Worm (Caenorhabditis elegans) whole organism, L3 larva: Measurements from ENCODE around the gene zig-12.

ENCODE experiments used
- ZK546.5 ChIP-seq: sonication (generic microtip); optimal IDR thresholded peaks from 2 replicates; lab custom pipeline; 2017; ENCODE audit warnings: missing biosample characterization, missing genetic modification characterization
- ceh-82 ChIP-seq: fragments of 150-350 bp; optimal IDR thresholded peaks from 2 replicates; lab custom pipeline; 2014; ENCODE audit warnings: missing biosample characterization, missing genetic modification characterization
- elt-3 ChIP-seq, 3 experiments: fragments of 150-350 bp in 1 of 3; sonication (generic microtip) in 2 of 3; optimal IDR thresholded peaks; 2 replicates in 2 of 3; 4 replicates in 1 of 3; lab custom pipeline; 2014 to 2017; ENCODE audit warnings: missing biosample characterization in 3 of 3, missing genetic modification characterization in 3 of 3
- fkh-10 ChIP-seq: sonication (generic microtip); optimal IDR thresholded peaks from 2 replicates; lab custom pipeline; 2017; ENCODE audit warnings: missing biosample characterization, missing genetic modification reagents, missing genetic modification characterization
- lin-39 ChIP-seq: fragments of 150-350 bp; optimal IDR thresholded peaks from 2 replicates; lab custom pipeline; 2018; ENCODE audit warnings: missing biosample characterization, missing genetic modification reagents, missing genetic modification characterization
- nhr-23 ChIP-seq: fragments of 150-350 bp; optimal IDR thresholded peaks from 2 replicates; lab custom pipeline; 2014; ENCODE audit warnings: missing biosample characterization, missing genetic modification reagents, missing genetic modification characterization
- nhr-28 ChIP-seq: fragments of 150-350 bp; optimal IDR thresholded peaks from 2 replicates; lab custom pipeline; 2014; ENCODE audit warnings: missing biosample characterization, missing genetic modification characterization
- pha-4 ChIP-seq: fragments of 150-350 bp; optimal IDR thresholded peaks from 2 replicates; lab custom pipeline; 2014; ENCODE audit warnings: missing biosample characterization, missing genetic modification reagents, missing genetic modification characterization
- tbx-2 ChIP-seq: sonication (generic microtip); optimal IDR thresholded peaks from 2 replicates; lab custom pipeline; 2016; ENCODE audit warnings: mild to moderate bottlenecking, missing genetic modification characterization, missing compliant biosample characterization

DNA sequence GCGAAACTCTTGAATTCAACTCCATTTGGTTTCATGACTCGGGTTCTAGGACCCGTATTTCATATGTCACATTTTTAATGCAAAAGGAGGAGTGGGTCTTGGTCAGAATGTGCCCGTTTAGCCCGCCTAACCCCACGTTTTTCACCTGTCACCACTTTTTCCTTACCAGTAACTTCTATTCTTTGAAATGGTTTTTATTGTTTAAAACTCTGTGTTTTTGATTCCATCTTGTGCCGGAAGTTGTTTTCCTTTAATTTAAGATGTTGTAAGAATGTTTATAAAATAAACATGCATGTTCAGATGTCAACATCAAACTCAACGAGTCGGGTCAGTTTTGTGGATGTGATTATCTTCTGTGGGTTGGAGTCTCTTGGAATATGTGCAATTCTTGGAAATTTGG lies 14.9 kb downstream of the zig-12 start, which contains the start of gene ZK721.4:
- TF ChIP-seq pha-4 (tag; lab: Kevin White, UChicago), result no peak
- no peak for TF ChIP-seq tbx-2 (tag; lab: Kevin White, UChicago)
- TF ChIP-seq ceh-82 (tag; lab: Kevin White, UChicago), result no peak
- no peak for TF ChIP-seq fkh-10 (GFP tag; lab: Kevin White, UChicago)
- TF ChIP-seq elt-3 (tag; optimal IDR thresholded peaks at IDR 0.05; lab: Kevin White, UChicago), result no peak
- no peak for TF ChIP-seq ZK546.5
- TF ChIP-seq nhr-28, result no peak
- no peak for TF ChIP-seq nhr-23 (tag; lab: Kevin White, UChicago)
- TF ChIP-seq lin-39 (tag; lab: Kevin White, UChicago), result no peak
